Worm (Caenorhabditis elegans): ENCODE measurements around the gene srb-16.

DNA sequence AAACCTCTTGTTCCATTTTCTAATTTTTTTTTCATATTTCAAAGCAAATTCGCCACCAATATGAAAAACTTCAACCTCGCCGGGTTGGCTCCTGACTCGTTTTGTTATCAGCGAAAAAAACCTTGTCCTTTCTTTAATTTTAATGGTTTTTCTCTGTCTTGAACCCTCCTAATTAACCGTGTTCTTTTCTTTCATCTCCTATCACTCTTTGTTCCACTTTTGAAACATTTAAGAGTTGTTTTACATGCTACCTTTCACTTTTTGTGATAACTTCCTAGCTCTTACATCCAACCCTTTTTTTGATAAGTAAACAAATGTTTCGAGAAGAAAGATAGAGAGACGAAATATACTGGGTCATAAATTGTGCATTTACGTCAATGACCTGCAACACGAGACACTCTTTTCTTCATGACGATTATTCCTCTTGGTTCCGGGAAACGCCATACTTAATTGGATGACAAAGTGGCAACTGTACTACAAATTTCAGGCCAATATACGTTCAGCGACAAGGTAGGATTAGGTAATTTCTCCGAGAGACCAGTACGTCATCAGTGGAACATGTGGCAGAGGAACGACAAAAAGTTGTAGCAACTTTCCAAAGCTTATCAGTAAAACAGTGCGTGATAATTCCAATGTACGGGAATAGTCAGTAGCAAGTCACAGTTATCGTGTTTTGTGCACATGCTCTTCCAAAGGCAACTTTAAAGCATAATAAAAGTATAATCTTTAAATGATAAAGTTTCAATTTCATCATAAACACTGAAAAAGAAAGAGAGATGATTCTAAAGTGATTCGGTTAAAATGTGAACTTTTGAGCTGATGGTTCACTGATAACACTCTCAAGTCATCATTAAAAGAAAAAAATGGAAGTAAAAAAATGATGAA lies 34.2 kb upstream of the srb-16 start:
- TF ChIP-seq W03F9.2 (tag; optimal IDR thresholded peaks at IDR 0.05) (no peak), him-1 (tag; optimal IDR thresholded peaks at IDR 0.05) (no peak)

All from whole organism, L4/young adult.